Fruit fly (Drosophila melanogaster) whole organism, embryonic: ENCODE measurements around the gene Nep7.

Source experiments
- Aef1 ChIP-seq: fragments of 200-800 bp; sonication (Bioruptor generic); IDR thresholded peaks from 3 replicates; pipeline ENCODE4 v1.3.6; 2022; ENCODE audit warnings: missing biosample characterization, missing genetic modification characterization
- Asciz ChIP-seq: fragments of 200-800 bp; sonication (Bioruptor generic); optimal IDR thresholded peaks from 2 replicates; lab custom pipeline; 2017; ENCODE audit warnings: missing biosample characterization, mild to moderate bottlenecking, missing genetic modification characterization, missing genetic modification reagents
- Awh ChIP-seq: fragments of 200-800 bp; sonication (Bioruptor generic); IDR thresholded peaks from 2 replicates; pipeline ENCODE4, ENCODE4 v1.3.6; 2022; ENCODE audit warnings: missing biosample characterization, missing genetic modification characterization
- CG10366 ChIP-seq: fragments of 200-800 bp; sonication (Bioruptor generic); IDR thresholded peaks from 2 replicates; pipeline ENCODE4 v1.3.6; 2022; ENCODE audit warnings: missing biosample characterization, missing genetic modification characterization
- CG11504 ChIP-seq: fragments of 200-800 bp; sonication (Bioruptor generic); optimal IDR thresholded peaks from 3 replicates; lab custom pipeline; 2019; ENCODE audit warnings: missing biosample characterization, mild to moderate bottlenecking, missing genetic modification characterization, moderate library complexity
- CG12219 ChIP-seq: fragments of 200-800 bp; sonication (Bioruptor generic); optimal IDR thresholded peaks from 3 replicates; lab custom pipeline; 2018; ENCODE audit warnings: missing biosample characterization, mild to moderate bottlenecking, missing genetic modification characterization
- CG14860 ChIP-seq: fragments of 200-800 bp; sonication (Bioruptor generic); IDR thresholded peaks from 3 replicates; pipeline ENCODE4 v1.3.6; 2022; ENCODE audit warnings: missing biosample characterization, missing genetic modification characterization; ENCODE audit not compliant: partially characterized antibody
- CG15479 ChIP-seq: fragments of 200-800 bp; sonication (Bioruptor generic); optimal IDR thresholded peaks from 3 replicates; lab custom pipeline; 2019; ENCODE audit warnings: missing biosample characterization, mild to moderate bottlenecking, missing genetic modification characterization, moderate library complexity
- CG16815 ChIP-seq: fragments of 200-800 bp; sonication (Bioruptor generic); optimal IDR thresholded peaks from 3 replicates; lab custom pipeline; 2017; ENCODE audit warnings: missing biosample characterization, mild to moderate bottlenecking, missing genetic modification characterization
- CG17361 ChIP-seq: fragments of 200-800 bp; sonication (Bioruptor generic); IDR thresholded peaks from 3 replicates; pipeline ENCODE4 v1.3.6; 2022; ENCODE audit warnings: missing biosample characterization, missing genetic modification characterization
- CG18262 ChIP-seq: fragments of 200-800 bp; optimal IDR thresholded peaks from 3 replicates; lab custom pipeline; 2019; ENCODE audit warnings: missing biosample characterization, mild to moderate bottlenecking, missing genetic modification characterization, moderate library complexity
- CG2202 ChIP-seq: fragments of 200-800 bp; sonication (Bioruptor generic); optimal IDR thresholded peaks from 2 replicates; lab custom pipeline; 2018; ENCODE audit warnings: missing biosample characterization, mild to moderate bottlenecking, missing genetic modification characterization
- CG32767 ChIP-seq: fragments of 200-800 bp; sonication (Bioruptor generic); IDR thresholded peaks from 2 replicates; pipeline ENCODE4 v1.3.6; 2022; ENCODE audit warnings: missing biosample characterization, missing genetic modification characterization
- CG32772 ChIP-seq: fragments of 200-800 bp; sonication (Bioruptor generic); IDR thresholded peaks from 2 replicates; pipeline ENCODE4 v1.3.6; 2022; ENCODE audit warnings: missing biosample characterization, missing genetic modification characterization
- CG42726 ChIP-seq: fragments of 200-800 bp; sonication (Bioruptor generic); IDR thresholded peaks from 2 replicates; pipeline ENCODE4 v1.3.6; 2022; ENCODE audit warnings: missing biosample characterization, missing genetic modification characterization; ENCODE audit not compliant: partially characterized antibody
- CG4617 ChIP-seq: fragments of 200-800 bp; sonication (Bioruptor generic); optimal IDR thresholded peaks from 3 replicates; lab custom pipeline; 2016; ENCODE audit warnings: missing biosample characterization, missing genetic modification characterization, borderline replicate concordance
- CG6683 ChIP-seq: fragments of 200-800 bp; sonication (Bioruptor generic); optimal IDR thresholded peaks from 2 replicates; lab custom pipeline; 2017; ENCODE audit warnings: missing biosample characterization, mild to moderate bottlenecking, missing genetic modification characterization, missing genetic modification reagents
- CG7556 ChIP-seq: fragments of 200-800 bp; sonication (Bioruptor generic); optimal IDR thresholded peaks from 2 replicates; lab custom pipeline; 2017; ENCODE audit warnings: missing biosample characterization, mild to moderate bottlenecking, missing genetic modification characterization
- CG7786 ChIP-seq: fragments of 200-800 bp; sonication (Bioruptor generic); optimal IDR thresholded peaks from 2 replicates; lab custom pipeline; 2016; ENCODE audit warnings: missing biosample characterization, missing genetic modification characterization
- CG7963 ChIP-seq: fragments of 200-800 bp; sonication (Bioruptor generic); IDR thresholded peaks from 3 replicates; pipeline ENCODE4 v1.3.6; 2022; ENCODE audit warnings: missing biosample characterization, missing genetic modification characterization; ENCODE audit not compliant: partially characterized antibody
- CG7987 ChIP-seq: fragments of 200-800 bp; sonication (Bioruptor generic); optimal IDR thresholded peaks from 2 replicates; lab custom pipeline; 2018; ENCODE audit warnings: missing biosample characterization, mild to moderate bottlenecking, missing genetic modification characterization, moderate library complexity
- CG9876 ChIP-seq: fragments of 200-800 bp; sonication (Bioruptor generic); optimal IDR thresholded peaks from 2 replicates; lab custom pipeline; 2016; ENCODE audit warnings: missing biosample characterization, missing genetic modification characterization
- CTCF ChIP-seq: fragments of 200-800 bp; sonication (Bioruptor generic); optimal IDR thresholded peaks from 2 replicates; lab custom pipeline; 2017; ENCODE audit warnings: missing biosample characterization, mild to moderate bottlenecking, missing genetic modification characterization, moderate library complexity
- D19B ChIP-seq: fragments of 200-800 bp; sonication (Bioruptor generic); optimal IDR thresholded peaks from 2 replicates; lab custom pipeline; 2017; ENCODE audit warnings: missing biosample characterization, mild to moderate bottlenecking, missing genetic modification characterization
- Eip74EF ChIP-seq, 2 experiments: fragments of 200-800 bp in 1 of 2; fragments of >200 bp in 1 of 2; sonication (Bioruptor generic) in 1 of 2; optimal IDR thresholded peaks; 2 replicates each; lab custom pipeline; 2017 to 2019; ENCODE audit warnings: missing biosample characterization in 2 of 2, missing genetic modification characterization in 2 of 2, mild to moderate bottlenecking in 1 of 2, moderate library complexity in 1 of 2
- Gsc ChIP-seq: fragments of 200-800 bp; sonication (Bioruptor generic); IDR thresholded peaks from 2 replicates; pipeline ENCODE4 v1.3.6; 2022; ENCODE audit warnings: missing biosample characterization, missing genetic modification characterization
- Hey ChIP-seq: fragments of 200-800 bp; sonication (Bioruptor generic); optimal IDR thresholded peaks from 3 replicates; lab custom pipeline; 2018; ENCODE audit warnings: missing biosample characterization, mild to moderate bottlenecking, missing genetic modification characterization
- Max ChIP-seq: fragments of 200-800 bp; sonication (Bioruptor generic); optimal IDR thresholded peaks from 2 replicates; lab custom pipeline; 2016; ENCODE audit warnings: missing biosample characterization, mild to moderate bottlenecking, missing genetic modification characterization
- Ravus ChIP-seq: fragments of 200-800 bp; sonication (Bioruptor generic); IDR thresholded peaks from 2 replicates; pipeline ENCODE4 v1.3.6; 2022; ENCODE audit warnings: missing biosample characterization, missing genetic modification characterization
- Sin3A ChIP-seq: fragments of >200 bp; optimal IDR thresholded peaks from 2 replicates; lab custom pipeline; 2018
- YL-1 ChIP-seq: fragments of 200-800 bp; sonication (Bioruptor generic); optimal IDR thresholded peaks from 3 replicates; lab custom pipeline; 2017; ENCODE audit warnings: missing biosample characterization, mild to moderate bottlenecking, missing genetic modification characterization
- btn ChIP-seq: fragments of 200-800 bp; sonication (Bioruptor generic); optimal IDR thresholded peaks from 2 replicates; lab custom pipeline; 2016; ENCODE audit warnings: missing biosample characterization, missing genetic modification characterization
- cato ChIP-seq: fragments of 200-800 bp; sonication (Bioruptor generic); optimal IDR thresholded peaks from 2 replicates; lab custom pipeline; 2016; ENCODE audit warnings: missing biosample characterization, missing genetic modification characterization, borderline replicate concordance
- esg ChIP-seq: fragments of 200-800 bp; sonication (Bioruptor generic); conservative IDR thresholded peaks from 2 replicates; pipeline ENCODE4 v1.3.6; 2022; ENCODE audit warnings: missing biosample characterization, missing genetic modification characterization
- eve ChIP-seq, 2 experiments: fragments of >200 bp; optimal IDR thresholded peaks; 2 replicates each; lab custom pipeline; 2017; ENCODE audit warnings: missing biosample characterization in 2 of 2, missing genetic modification characterization in 2 of 2
- eyg ChIP-seq: fragments of 200-800 bp; sonication (Bioruptor generic); optimal IDR thresholded peaks from 3 replicates; lab custom pipeline; 2016; ENCODE audit warnings: missing biosample characterization, missing genetic modification characterization
- fd64A ChIP-seq: fragments of 200-800 bp; sonication (Bioruptor generic); optimal IDR thresholded peaks from 3 replicates; lab custom pipeline; 2018; ENCODE audit warnings: missing biosample characterization, mild to moderate bottlenecking, missing genetic modification characterization
- hbn ChIP-seq: fragments of 200-800 bp; sonication (Bioruptor generic); IDR thresholded peaks from 2 replicates; pipeline ENCODE4 v1.3.6; 2022; ENCODE audit warnings: missing biosample characterization, missing genetic modification characterization; ENCODE audit not compliant: partially characterized antibody
- kay ChIP-seq: fragments of 200-800 bp; sonication (Bioruptor generic); optimal IDR thresholded peaks from 2 replicates; lab custom pipeline; 2016; ENCODE audit warnings: missing biosample characterization, missing genetic modification characterization
- nom ChIP-seq: fragments of 200-800 bp; sonication (Bioruptor generic); optimal IDR thresholded peaks from 2 replicates; lab custom pipeline; 2017; ENCODE audit warnings: missing biosample characterization, missing genetic modification characterization, mild to moderate bottlenecking, moderate library complexity, missing genetic modification reagents
- odd ChIP-seq: fragments of 200-800 bp; sonication (Bioruptor generic); optimal IDR thresholded peaks from 2 replicates; lab custom pipeline; 2017; ENCODE audit warnings: missing biosample characterization, mild to moderate bottlenecking, missing genetic modification characterization
- pros ChIP-seq: fragments of 200-800 bp; sonication (Bioruptor generic); optimal IDR thresholded peaks from 3 replicates; lab custom pipeline; 2019; ENCODE audit warnings: missing biosample characterization, mild to moderate bottlenecking, missing genetic modification characterization, moderate library complexity
- psq ChIP-seq: fragments of 200-800 bp; sonication (Bioruptor generic); optimal IDR thresholded peaks from 2 replicates; lab custom pipeline; 2017; ENCODE audit warnings: missing biosample characterization, missing genetic modification characterization
- schlank ChIP-seq: fragments of 200-800 bp; sonication (Bioruptor generic); optimal IDR thresholded peaks from 2 replicates; lab custom pipeline; 2018; ENCODE audit warnings: missing biosample characterization, mild to moderate bottlenecking, missing genetic modification characterization
- sim ChIP-seq: fragments of 200-800 bp; sonication (Bioruptor generic); IDR thresholded peaks from 2 replicates; pipeline ENCODE4 v1.3.6; 2022; ENCODE audit warnings: missing biosample characterization, missing genetic modification characterization
- sna ChIP-seq: fragments of 200-800 bp; sonication (Bioruptor generic); IDR thresholded peaks from 2 replicates; pipeline ENCODE4 v1.3.6; 2022; ENCODE audit warnings: missing biosample characterization, missing genetic modification characterization; ENCODE audit not compliant: partially characterized antibody
- tll ChIP-seq, 2 experiments: fragments of 200-800 bp in 1 of 2; fragments of >200 bp in 1 of 2; sonication (Bioruptor generic) in 1 of 2; optimal IDR thresholded peaks; 2 replicates each; lab custom pipeline; 2017 to 2019; ENCODE audit warnings: missing biosample characterization in 2 of 2, missing genetic modification characterization in 2 of 2, mild to moderate bottlenecking in 1 of 2, moderate library complexity in 1 of 2
- trem ChIP-seq: fragments of 200-800 bp; optimal IDR thresholded peaks from 3 replicates; lab custom pipeline; 2019; ENCODE audit warnings: missing biosample characterization, mild to moderate bottlenecking, missing genetic modification characterization, moderate library complexity
- vvl ChIP-seq: fragments of 200-800 bp; sonication (Bioruptor generic); IDR thresholded peaks from 2 replicates; pipeline ENCODE4 v1.3.6; 2022; ENCODE audit warnings: missing biosample characterization, missing genetic modification characterization
- zfh2 ChIP-seq: fragments of 200-800 bp; sonication (Bioruptor generic); optimal IDR thresholded peaks from 2 replicates; lab custom pipeline; 2016; ENCODE audit warnings: missing biosample characterization, missing genetic modification characterization

Gene Nep7

dm6 chr3R:27916355-27917019 lies 38.2 kb upstream of the Nep7 start, which contains the start of the genes CG5003 and mRpS22 (continued):
- TF ChIP-seq Sin3A: peak; percentile 1
- TF ChIP-seq Awh (GFP tag; lab: Robert Waterston, UW): no peak
- peak; percentile 47 for TF ChIP-seq CG16815 (GFP tag; lab: Kevin White, UChicago)
- TF ChIP-seq CG7556 (GFP tag; lab: Kevin White, UChicago): peak; percentile 68
- TF ChIP-seq CG2202 (tag; lab: Kevin White, UChicago): no peak
- peak; percentile 28 for TF ChIP-seq CG9876
- no peak for TF ChIP-seq eve (GFP tag; optimal IDR thresholded peaks at IDR 0.05; lab: Kevin White, UChicago)
- peak; percentile 61 for TF ChIP-seq vvl (GFP tag; lab: Robert Waterston, UW)
- 0 out of 2 replicates have a peak, but pooled peaks have one; percentile 54 for TF ChIP-seq CG32772 (GFP tag; lab: Robert Waterston, UW)
- TF ChIP-seq CTCF (GFP tag; lab: Kevin White, UChicago): no peak
- peak; percentile 33; the same call in 1 of the 3 replicates for TF ChIP-seq Aef1 (GFP tag; lab: Robert Waterston, UW)
- no peak for TF ChIP-seq odd
- TF ChIP-seq CG17361: peak; percentile 88; the same call in 2 of the 3 replicates
- no peak for TF ChIP-seq btn (GFP tag; lab: Kevin White, UChicago)
- TF ChIP-seq CG4617: no peak
- TF ChIP-seq Asciz (GFP tag; lab: Kevin White, UChicago): no peak
- TF ChIP-seq CG12219 (GFP tag; lab: Kevin White, UChicago): no peak
- TF ChIP-seq fd64A: no peak
- no peak for TF ChIP-seq Hey (tag; lab: Kevin White, UChicago)
- TF ChIP-seq pros: no peak
- TF ChIP-seq CG7786 (GFP tag; lab: Kevin White, UChicago): no peak
- peak; percentile 11 for TF ChIP-seq trem (tag; lab: Kevin White, UChicago)
- no peak for TF ChIP-seq nom
- no peak for TF ChIP-seq psq
- TF ChIP-seq CG7963 (GFP tag; lab: Robert Waterston, UW): no peak
- TF ChIP-seq Max (GFP tag; lab: Kevin White, UChicago): peak; percentile 63
- no peak for TF ChIP-seq hbn (GFP tag; lab: Robert Waterston, UW)
- no peak for TF ChIP-seq CG6683 (GFP tag; lab: Kevin White, UChicago)
- TF ChIP-seq zfh2 (GFP tag; lab: Kevin White, UChicago): peak; percentile 44
- TF ChIP-seq cato (GFP tag; lab: Kevin White, UChicago): peak; percentile 19
- peak; percentile 39 for TF ChIP-seq YL-1 (GFP tag; lab: Kevin White, UChicago)
- TF ChIP-seq CG14860: no peak
- peak; percentile 45 for TF ChIP-seq D19B
- TF ChIP-seq schlank (tag; lab: Kevin White, UChicago): no peak
- TF ChIP-seq sna (GFP tag; lab: Robert Waterston, UW): no peak
- TF ChIP-seq esg: peak; percentile 35; the same call in 1 of the 2 replicates
- no peak for TF ChIP-seq Gsc (GFP tag; lab: Robert Waterston, UW)
- no peak for TF ChIP-seq CG32767 (GFP tag; lab: Robert Waterston, UW)
- TF ChIP-seq CG11504 (tag; lab: Kevin White, UChicago): peak; percentile 73
- no peak for TF ChIP-seq eyg (GFP tag; lab: Kevin White, UChicago)
- peak; percentile 23 for TF ChIP-seq CG10366 (GFP tag; lab: Robert Waterston, UW)
- no peak for TF ChIP-seq sim (GFP tag; lab: Robert Waterston, UW)
- no peak for TF ChIP-seq Eip74EF (GFP tag; optimal IDR thresholded peaks at IDR 0.05; lab: Kevin White, UChicago)
- TF ChIP-seq CG42726 (GFP tag; lab: Robert Waterston, UW): no peak
- TF ChIP-seq CG18262 (tag; lab: Kevin White, UChicago): peak; percentile 69
- TF ChIP-seq kay (GFP tag; lab: Kevin White, UChicago): peak; percentile 55
- TF ChIP-seq Ravus: no peak
- no peak for TF ChIP-seq tll (GFP tag; optimal IDR thresholded peaks at IDR 0.05; lab: Kevin White, UChicago)
- no peak for TF ChIP-seq CG15479 (GFP tag; lab: Kevin White, UChicago)
- no peak for TF ChIP-seq CG7987 (GFP tag; lab: Kevin White, UChicago)
